Fruit fly (Drosophila melanogaster) whole organism, embryonic: Measurements from ENCODE around the gene CG42798.

Experiments
- Ada2b ChIP-seq: fragments of 200-800 bp; sonication (Bioruptor generic); IDR thresholded peaks from 2 replicates; pipeline ENCODE4 v1.3.6; 2022; ENCODE audit warnings: missing biosample characterization, missing genetic modification characterization
- Adf1 ChIP-seq: fragments of 200-800 bp; sonication (Bioruptor generic); IDR thresholded peaks from 2 replicates; pipeline ENCODE4 v1.3.6; 2022; ENCODE audit warnings: missing biosample characterization, missing genetic modification characterization
- Blimp-1 ChIP-seq: fragments of 200-800 bp; sonication (Bioruptor generic); optimal IDR thresholded peaks from 3 replicates; lab custom pipeline; 2018; ENCODE audit warnings: missing biosample characterization, missing genetic modification characterization, mild to moderate bottlenecking, moderate library complexity, missing genetic modification reagents
- BtbVII ChIP-seq: fragments of 200-800 bp; sonication (Bioruptor generic); optimal IDR thresholded peaks from 3 replicates; lab custom pipeline; 2017; ENCODE audit warnings: missing biosample characterization, mild to moderate bottlenecking, missing genetic modification characterization
- CG10147 ChIP-seq: fragments of 200-800 bp; sonication (Bioruptor generic); optimal IDR thresholded peaks from 2 replicates; lab custom pipeline; 2019; ENCODE audit warnings: missing biosample characterization, mild to moderate bottlenecking, missing genetic modification characterization, moderate library complexity
- CG12659 ChIP-seq: fragments of 200-800 bp; sonication (Bioruptor generic); optimal IDR thresholded peaks from 3 replicates; lab custom pipeline; 2017; ENCODE audit warnings: mild to moderate bottlenecking, missing biosample characterization, missing genetic modification reagents, missing genetic modification characterization
- CG13624 ChIP-seq: fragments of 200-800 bp; sonication (Bioruptor generic); optimal IDR thresholded peaks from 2 replicates; lab custom pipeline; 2016; ENCODE audit warnings: missing biosample characterization, missing genetic modification characterization
- CG14667 ChIP-seq: fragments of 200-800 bp; sonication (Bioruptor generic); IDR thresholded peaks from 2 replicates; pipeline ENCODE4 v1.3.6; 2022; ENCODE audit warnings: missing biosample characterization, missing genetic modification characterization
- CG15011 ChIP-seq: fragments of 200-800 bp; sonication (Bioruptor generic); optimal IDR thresholded peaks from 3 replicates; lab custom pipeline; 2018; ENCODE audit warnings: missing biosample characterization, mild to moderate bottlenecking, missing genetic modification characterization
- CG1603 ChIP-seq: fragments of 200-800 bp; sonication (Bioruptor generic); optimal IDR thresholded peaks from 2 replicates; lab custom pipeline; 2019; ENCODE audit warnings: missing biosample characterization, mild to moderate bottlenecking, missing genetic modification characterization, moderate library complexity
- CG16779 ChIP-seq: fragments of 200-800 bp; sonication (Bioruptor generic); IDR thresholded peaks from 2 replicates; pipeline ENCODE4 v1.3.6; 2022; ENCODE audit warnings: missing biosample characterization, missing genetic modification characterization
- CG17829 ChIP-seq: fragments of 200-800 bp; optimal IDR thresholded peaks from 2 replicates; lab custom pipeline; 2019; ENCODE audit warnings: missing biosample characterization, mild to moderate bottlenecking, missing genetic modification characterization, moderate library complexity
- CG18262 ChIP-seq: fragments of 200-800 bp; optimal IDR thresholded peaks from 3 replicates; lab custom pipeline; 2019; ENCODE audit warnings: missing biosample characterization, mild to moderate bottlenecking, missing genetic modification characterization, moderate library complexity
- CG2202 ChIP-seq: fragments of 200-800 bp; sonication (Bioruptor generic); optimal IDR thresholded peaks from 2 replicates; lab custom pipeline; 2018; ENCODE audit warnings: missing biosample characterization, mild to moderate bottlenecking, missing genetic modification characterization
- CG3065 ChIP-seq: fragments of 200-800 bp; sonication (Bioruptor generic); optimal IDR thresholded peaks from 2 replicates; lab custom pipeline; 2016; ENCODE audit warnings: missing biosample characterization, missing genetic modification characterization
- CG33557 ChIP-seq: fragments of 200-800 bp; sonication (Bioruptor generic); optimal IDR thresholded peaks from 2 replicates; lab custom pipeline; 2019; ENCODE audit warnings: missing biosample characterization, mild to moderate bottlenecking, missing genetic modification characterization, moderate library complexity
- CG34224 ChIP-seq: fragments of 200-800 bp; sonication (Bioruptor generic); IDR thresholded peaks from 3 replicates; pipeline ENCODE4 v1.3.6; 2022; ENCODE audit warnings: missing biosample characterization, missing genetic modification characterization; ENCODE audit not compliant: partially characterized antibody
- CG3726 ChIP-seq: fragments of 200-800 bp; sonication (Bioruptor generic); IDR thresholded peaks from 3 replicates; pipeline ENCODE4, ENCODE4 v1.3.6; 2022; ENCODE audit warnings: missing biosample characterization, missing genetic modification characterization
- CG4328 ChIP-seq: fragments of 200-800 bp; sonication (Bioruptor generic); optimal IDR thresholded peaks from 3 replicates; lab custom pipeline; 2017; ENCODE audit warnings: missing biosample characterization, missing genetic modification reagents, missing genetic modification characterization
- CG6689 ChIP-seq: fragments of 200-800 bp; sonication (Bioruptor generic); IDR thresholded peaks from 2 replicates; pipeline ENCODE4 v1.3.6; 2022; ENCODE audit warnings: missing biosample characterization, missing genetic modification characterization
- Eip74EF ChIP-seq, 2 experiments: fragments of 200-800 bp in 1 of 2; fragments of >200 bp in 1 of 2; sonication (Bioruptor generic) in 1 of 2; optimal IDR thresholded peaks; 2 replicates each; lab custom pipeline; 2017 to 2019; ENCODE audit warnings: missing biosample characterization in 2 of 2, missing genetic modification characterization in 2 of 2, mild to moderate bottlenecking in 1 of 2, moderate library complexity in 1 of 2
- Gsc ChIP-seq: fragments of 200-800 bp; sonication (Bioruptor generic); IDR thresholded peaks from 2 replicates; pipeline ENCODE4 v1.3.6; 2022; ENCODE audit warnings: missing biosample characterization, missing genetic modification characterization
- H15 ChIP-seq: fragments of 200-800 bp; sonication (Bioruptor generic); IDR thresholded peaks from 3 replicates; pipeline ENCODE4 v1.3.6; 2022; ENCODE audit warnings: missing biosample characterization, missing genetic modification characterization
- HLH54F ChIP-seq: fragments of 200-800 bp; sonication (Bioruptor generic); optimal IDR thresholded peaks from 3 replicates; lab custom pipeline; 2016; ENCODE audit warnings: missing biosample characterization, missing genetic modification characterization
- Hr51 ChIP-seq, 2 experiments: fragments of 200-800 bp; sonication (Bioruptor generic); optimal IDR thresholded peaks; 2 replicates in 1 of 2; 3 replicates in 1 of 2; lab custom pipeline; 2016 to 2018; ENCODE audit warnings: missing biosample characterization in 2 of 2, missing genetic modification characterization in 2 of 2, mild to moderate bottlenecking in 1 of 2, moderate library complexity in 1 of 2
- MESR4 ChIP-seq: fragments of 200-800 bp; sonication (Bioruptor generic); optimal IDR thresholded peaks from 2 replicates; lab custom pipeline; 2018; ENCODE audit warnings: missing biosample characterization, mild to moderate bottlenecking, missing genetic modification characterization, moderate library complexity
- Neu2 ChIP-seq: fragments of 200-800 bp; sonication (Bioruptor generic); optimal IDR thresholded peaks from 3 replicates; lab custom pipeline; 2016; ENCODE audit warnings: missing biosample characterization, missing genetic modification characterization, borderline replicate concordance
- Poxn ChIP-seq: fragments of 200-800 bp; sonication (Bioruptor generic); IDR thresholded peaks from 2 replicates; pipeline ENCODE4 v1.3.6; 2022; ENCODE audit warnings: missing biosample characterization, missing genetic modification characterization
- Ravus ChIP-seq: fragments of 200-800 bp; sonication (Bioruptor generic); IDR thresholded peaks from 2 replicates; pipeline ENCODE4 v1.3.6; 2022; ENCODE audit warnings: missing biosample characterization, missing genetic modification characterization
- Ssrp ChIP-seq: fragments of 200-800 bp; sonication (Bioruptor generic); optimal IDR thresholded peaks from 2 replicates; lab custom pipeline; 2018; ENCODE audit warnings: missing biosample characterization, mild to moderate bottlenecking, missing genetic modification characterization, moderate library complexity
- abd-A ChIP-seq: fragments of 200-800 bp; sonication (Bioruptor generic); optimal IDR thresholded peaks from 3 replicates; lab custom pipeline; 2019; ENCODE audit warnings: missing biosample characterization, mild to moderate bottlenecking, missing genetic modification characterization, moderate library complexity
- al ChIP-seq: fragments of 200-800 bp; sonication (Bioruptor generic); IDR thresholded peaks from 2 replicates; pipeline ENCODE4 v1.3.6; 2022; ENCODE audit warnings: missing biosample characterization, missing genetic modification characterization
- bcd ChIP-seq: fragments of 200-800 bp; sonication (Bioruptor generic); optimal IDR thresholded peaks from 2 replicates; lab custom pipeline; 2017; ENCODE audit warnings: missing biosample characterization, mild to moderate bottlenecking, missing genetic modification characterization
- bowl ChIP-seq: fragments of 200-800 bp; sonication (Bioruptor generic); IDR thresholded peaks from 2 replicates; pipeline ENCODE4 v1.3.6; 2022; ENCODE audit warnings: missing biosample characterization, missing genetic modification characterization
- chinmo ChIP-seq: fragments of 200-800 bp; sonication (Bioruptor generic); IDR thresholded peaks from 4 replicates; pipeline ENCODE4 v1.3.6; 2022; ENCODE audit warnings: missing biosample characterization, missing genetic modification characterization; ENCODE audit not compliant: partially characterized antibody
- gcm2 ChIP-seq: fragments of 200-800 bp; sonication (Bioruptor generic); optimal IDR thresholded peaks from 2 replicates; lab custom pipeline; 2016; ENCODE audit warnings: missing biosample characterization, missing genetic modification characterization
- grau ChIP-seq: fragments of 200-800 bp; optimal IDR thresholded peaks from 3 replicates; lab custom pipeline; 2019; ENCODE audit warnings: missing biosample characterization, mild to moderate bottlenecking, missing genetic modification characterization, moderate library complexity
- gro ChIP-seq: fragments of 200-800 bp; sonication (Bioruptor generic); optimal IDR thresholded peaks from 2 replicates; lab custom pipeline; 2016; ENCODE audit warnings: missing biosample characterization, missing genetic modification characterization
- hbn ChIP-seq: fragments of 200-800 bp; sonication (Bioruptor generic); IDR thresholded peaks from 2 replicates; pipeline ENCODE4 v1.3.6; 2022; ENCODE audit warnings: missing biosample characterization, missing genetic modification characterization; ENCODE audit not compliant: partially characterized antibody
- lmd ChIP-seq: fragments of 200-800 bp; sonication (Bioruptor generic); IDR thresholded peaks from 2 replicates; pipeline ENCODE4 v1.3.6; 2022; ENCODE audit warnings: missing biosample characterization, missing genetic modification characterization
- lola ChIP-seq, 3 experiments: fragments of >200 bp in 2 of 3; fragments of 200-800 bp in 1 of 3; sonication (Bioruptor generic) in 1 of 3; optimal IDR thresholded peaks; 2 replicates each; lab custom pipeline; 2017 to 2019; ENCODE audit warnings: missing biosample characterization in 3 of 3, missing genetic modification characterization in 3 of 3, mild to moderate bottlenecking in 1 of 3, moderate library complexity in 1 of 3
- luna ChIP-seq: fragments of 200-800 bp; sonication (Bioruptor generic); optimal IDR thresholded peaks from 2 replicates; lab custom pipeline; 2016; ENCODE audit warnings: missing biosample characterization, missing genetic modification characterization
- p53 ChIP-seq: fragments of 200-800 bp; sonication (Bioruptor generic); optimal IDR thresholded peaks from 2 replicates; lab custom pipeline; 2016; ENCODE audit warnings: missing biosample characterization, missing genetic modification characterization
- pan ChIP-seq, 4 experiments: fragments of >200 bp in 3 of 4; fragments of 200-800 bp in 1 of 4; sonication (Bioruptor generic) in 1 of 4; optimal IDR thresholded peaks in 3 of 4; IDR thresholded peaks in 1 of 4; 2 replicates each; pipeline versions ENCODE4 v1.3.6 to Lab custom; 2017 to 2022; ENCODE audit warnings: missing biosample characterization in 2 of 4, missing genetic modification characterization in 2 of 4, mixed read lengths in 1 of 4
- run ChIP-seq: fragments of 200-800 bp; sonication (Bioruptor generic); optimal IDR thresholded peaks from 3 replicates; lab custom pipeline; 2018; ENCODE audit warnings: missing biosample characterization, mild to moderate bottlenecking, missing genetic modification characterization
- sisA ChIP-seq: fragments of 200-800 bp; sonication (Bioruptor generic); IDR thresholded peaks from 2 replicates; pipeline ENCODE4 v1.3.6; 2022; ENCODE audit warnings: missing biosample characterization, missing genetic modification characterization
- stc ChIP-seq: fragments of 200-800 bp; sonication (Bioruptor generic); IDR thresholded peaks from 2 replicates; pipeline ENCODE4 v1.3.6; 2022; ENCODE audit warnings: missing biosample characterization, missing genetic modification characterization
- trem ChIP-seq: fragments of 200-800 bp; optimal IDR thresholded peaks from 3 replicates; lab custom pipeline; 2019; ENCODE audit warnings: missing biosample characterization, mild to moderate bottlenecking, missing genetic modification characterization, moderate library complexity
- tup ChIP-seq: fragments of 200-800 bp; sonication (Bioruptor generic); optimal IDR thresholded peaks from 2 replicates; lab custom pipeline; 2016; ENCODE audit warnings: missing biosample characterization, mild to moderate bottlenecking, missing genetic modification characterization, moderate library complexity
- zen2 ChIP-seq: fragments of 200-800 bp; sonication (Bioruptor generic); IDR thresholded peaks from 3 replicates; pipeline ENCODE4 v1.3.6; 2022; ENCODE audit warnings: missing biosample characterization, missing genetic modification characterization; ENCODE audit not compliant: partially characterized antibody

Gene CG42798

dm6 chr3R:17379051-17379450 is 27.4 kb upstream of the CG42798 start (continued):
- TF ChIP-seq grau (tag; lab: Kevin White, UChicago) (no peak), abd-A (tag; lab: Kevin White, UChicago) (no peak), Ravus (GFP tag; lab: Robert Waterston, UW) (no peak), BtbVII (GFP tag; lab: Kevin White, UChicago) (no peak), MESR4 (no peak), pan (optimal IDR thresholded peaks at IDR 0.05; lab: Kevin White, UChicago) (no peak), pan (GFP tag; optimal IDR thresholded peaks at IDR 0.05 in 1 of 2, IDR thresholded peaks at IDR 0.05 in 1 of 2) (no peak), CG17829 (tag; lab: Kevin White, UChicago) (no peak), Poxn (GFP tag; lab: Robert Waterston, UW) (no peak), zen2 (GFP tag; lab: Robert Waterston, UW) (no peak), Gsc (no peak), lola (GFP tag; optimal IDR thresholded peaks at IDR 0.05; lab: Kevin White, UChicago) (no peak), p53 (GFP tag; lab: Kevin White, UChicago) (no peak), CG18262 (tag; lab: Kevin White, UChicago) (no peak), gcm2 (no peak), chinmo (GFP tag; lab: Robert Waterston, UW) (no peak), hbn (GFP tag; lab: Robert Waterston, UW) (no peak), CG10147 (no peak), bcd (GFP tag; lab: Kevin White, UChicago) (no peak), CG3726 (GFP tag; lab: Robert Waterston, UW) (no peak), CG3065 (GFP tag; lab: Kevin White, UChicago) (no peak), CG12659 (no peak), Blimp-1 (GFP tag; lab: Kevin White, UChicago) (peak; percentile 0), al (GFP tag; lab: Robert Waterston, UW) (0 out of 2 replicates have a peak, but pooled peaks have one; percentile 6), Ssrp (no peak), CG2202 (tag; lab: Kevin White, UChicago) (no peak), CG4328 (GFP tag; lab: Kevin White, UChicago) (no peak), H15 (GFP tag; lab: Robert Waterston, UW) (no peak), stc (GFP tag; lab: Robert Waterston, UW) (no peak), CG6689 (GFP tag; lab: Robert Waterston, UW) (peak; percentile 36), CG13624 (GFP tag; lab: Kevin White, UChicago) (no peak), Ada2b (GFP tag; lab: Robert Waterston, UW) (peak; percentile 17; the same call in 1 of the 2 replicates), sisA (0 out of 2 replicates have a peak, but pooled peaks have one; percentile 5), CG34224 (GFP tag; lab: Robert Waterston, UW) (no peak), run (tag; lab: Kevin White, UChicago) (no peak), gro (no peak), Hr51 (GFP tag; optimal IDR thresholded peaks at IDR 0.05; lab: Kevin White, UChicago) (no peak), bowl (GFP tag; lab: Robert Waterston, UW) (no peak), CG33557 (GFP tag; lab: Kevin White, UChicago) (no peak), luna (no peak), lmd (GFP tag; lab: Robert Waterston, UW) (no peak), CG16779 (no peak), tup (GFP tag; lab: Kevin White, UChicago) (no peak), CG15011 (no peak), CG14667 (GFP tag; lab: Robert Waterston, UW) (no peak), Eip74EF (GFP tag; optimal IDR thresholded peaks at IDR 0.05; lab: Kevin White, UChicago) (no peak), Neu2 (GFP tag; lab: Kevin White, UChicago) (no peak), HLH54F (no peak), trem (tag; lab: Kevin White, UChicago) (no peak), CG1603 (tag; lab: Kevin White, UChicago) (no peak), Adf1 (GFP tag; lab: Robert Waterston, UW) (no peak)
